Fruit fly (Drosophila melanogaster) whole organism, embryonic: ENCODE results near the gene crm.
A peak's percentile ranks its signal among the peaks of the same experiment; 100 is the strongest.

ENCODE experiments used
- Asciz ChIP-seq: fragments of 200-800 bp; sonication (Bioruptor generic); optimal IDR thresholded peaks from 2 replicates; lab custom pipeline; 2017; ENCODE audit warnings: missing biosample characterization, mild to moderate bottlenecking, missing genetic modification characterization, missing genetic modification reagents
- Atf3 ChIP-seq: fragments of 200-800 bp; sonication (Bioruptor generic); optimal IDR thresholded peaks from 3 replicates; lab custom pipeline; 2016; ENCODE audit warnings: missing biosample characterization, missing genetic modification characterization
- BEAF-32 ChIP-seq: fragments of 200-800 bp; sonication (Bioruptor generic); optimal IDR thresholded peaks from 3 replicates; lab custom pipeline; 2017; ENCODE audit warnings: missing biosample characterization, missing genetic modification characterization, mild to moderate bottlenecking, moderate library complexity, missing genetic modification reagents
- BtbVII ChIP-seq: fragments of 200-800 bp; sonication (Bioruptor generic); optimal IDR thresholded peaks from 3 replicates; lab custom pipeline; 2017; ENCODE audit warnings: missing biosample characterization, mild to moderate bottlenecking, missing genetic modification characterization
- CG11093 ChIP-seq: fragments of 200-800 bp; sonication (Bioruptor generic); IDR thresholded peaks from 3 replicates; pipeline ENCODE4 v1.3.6; 2022; ENCODE audit warnings: missing biosample characterization, missing genetic modification characterization
- CG11696 ChIP-seq: fragments of 200-800 bp; sonication (Bioruptor generic); IDR thresholded peaks from 2 replicates; pipeline ENCODE4 v1.3.6; 2022; ENCODE audit warnings: missing biosample characterization, missing genetic modification characterization
- CG12236 ChIP-seq: fragments of 200-800 bp; sonication (Bioruptor generic); optimal IDR thresholded peaks from 2 replicates; lab custom pipeline; 2016; ENCODE audit warnings: missing biosample characterization, missing genetic modification characterization
- CG14667 ChIP-seq: fragments of 200-800 bp; sonication (Bioruptor generic); IDR thresholded peaks from 2 replicates; pipeline ENCODE4 v1.3.6; 2022; ENCODE audit warnings: missing biosample characterization, missing genetic modification characterization
- CG15269 ChIP-seq: fragments of 200-800 bp; sonication (Bioruptor generic); optimal IDR thresholded peaks from 2 replicates; lab custom pipeline; 2018; ENCODE audit warnings: missing biosample characterization, mild to moderate bottlenecking, missing genetic modification characterization, moderate library complexity
- CG15601 ChIP-seq: fragments of 200-800 bp; sonication (Bioruptor generic); optimal IDR thresholded peaks from 3 replicates; lab custom pipeline; 2019; ENCODE audit warnings: missing biosample characterization, mild to moderate bottlenecking, missing genetic modification characterization, moderate library complexity
- CG17385 ChIP-seq: fragments of 200-800 bp; sonication (Bioruptor generic); optimal IDR thresholded peaks from 3 replicates; lab custom pipeline; 2018; ENCODE audit warnings: missing biosample characterization, mild to moderate bottlenecking, missing genetic modification characterization
- CG17568 ChIP-seq: fragments of 200-800 bp; sonication (Bioruptor generic); optimal IDR thresholded peaks from 2 replicates; lab custom pipeline; 2018; ENCODE audit warnings: missing biosample characterization, mild to moderate bottlenecking, missing genetic modification characterization, moderate library complexity
- CG2712 ChIP-seq: fragments of 200-800 bp; optimal IDR thresholded peaks from 3 replicates; lab custom pipeline; 2019; ENCODE audit warnings: missing biosample characterization, mild to moderate bottlenecking, missing genetic modification characterization, moderate library complexity
- CG2889 ChIP-seq: fragments of 200-800 bp; sonication (Bioruptor generic); IDR thresholded peaks from 3 replicates; pipeline ENCODE4 v1.3.6; 2022; ENCODE audit warnings: missing biosample characterization, missing genetic modification characterization
- CG31365 ChIP-seq: fragments of 200-800 bp; sonication (Bioruptor generic); optimal IDR thresholded peaks from 2 replicates; lab custom pipeline; 2018; ENCODE audit warnings: missing biosample characterization, mild to moderate bottlenecking, missing genetic modification characterization
- CG32767 ChIP-seq: fragments of 200-800 bp; sonication (Bioruptor generic); IDR thresholded peaks from 2 replicates; pipeline ENCODE4 v1.3.6; 2022; ENCODE audit warnings: missing biosample characterization, missing genetic modification characterization
- CG3726 ChIP-seq: fragments of 200-800 bp; sonication (Bioruptor generic); IDR thresholded peaks from 3 replicates; pipeline ENCODE4, ENCODE4 v1.3.6; 2022; ENCODE audit warnings: missing biosample characterization, missing genetic modification characterization
- CG4328 ChIP-seq: fragments of 200-800 bp; sonication (Bioruptor generic); optimal IDR thresholded peaks from 3 replicates; lab custom pipeline; 2017; ENCODE audit warnings: missing biosample characterization, missing genetic modification reagents, missing genetic modification characterization
- CG4617 ChIP-seq: fragments of 200-800 bp; sonication (Bioruptor generic); optimal IDR thresholded peaks from 3 replicates; lab custom pipeline; 2016; ENCODE audit warnings: missing biosample characterization, missing genetic modification characterization, borderline replicate concordance
- CG6791 ChIP-seq: fragments of 200-800 bp; sonication (Bioruptor generic); IDR thresholded peaks from 3 replicates; pipeline ENCODE4 v1.3.6; 2022; ENCODE audit warnings: missing biosample characterization, missing genetic modification characterization; ENCODE audit not compliant: partially characterized antibody
- CG7556 ChIP-seq: fragments of 200-800 bp; sonication (Bioruptor generic); optimal IDR thresholded peaks from 2 replicates; lab custom pipeline; 2017; ENCODE audit warnings: missing biosample characterization, mild to moderate bottlenecking, missing genetic modification characterization
- CG8924 ChIP-seq: fragments of 200-800 bp; optimal IDR thresholded peaks from 3 replicates; lab custom pipeline; 2019; ENCODE audit warnings: missing biosample characterization, mild to moderate bottlenecking, missing genetic modification characterization, moderate library complexity
- Chrac-16 ChIP-seq: fragments of 200-800 bp; sonication (Bioruptor generic); optimal IDR thresholded peaks from 3 replicates; lab custom pipeline; 2016; ENCODE audit warnings: missing biosample characterization, missing genetic modification characterization
- CoRest ChIP-seq: fragments of 200-800 bp; sonication (Bioruptor generic); optimal IDR thresholded peaks from 3 replicates; lab custom pipeline; 2018; ENCODE audit warnings: missing biosample characterization, mild to moderate bottlenecking, missing genetic modification characterization, moderate library complexity
- Ets97D ChIP-seq: fragments of 200-800 bp; sonication (Bioruptor generic); optimal IDR thresholded peaks from 3 replicates; lab custom pipeline; 2016; ENCODE audit warnings: missing biosample characterization, missing genetic modification characterization
- H2.0 ChIP-seq: fragments of 200-800 bp; sonication (Bioruptor generic); IDR thresholded peaks from 2 replicates; pipeline ENCODE4 v1.3.6; 2022; ENCODE audit warnings: missing biosample characterization, missing genetic modification characterization
- HLHmδ ChIP-seq: fragments of 200-800 bp; sonication (Bioruptor generic); optimal IDR thresholded peaks from 2 replicates; lab custom pipeline; 2018; ENCODE audit warnings: missing biosample characterization, mild to moderate bottlenecking, missing genetic modification characterization, moderate library complexity
- Max ChIP-seq: fragments of 200-800 bp; sonication (Bioruptor generic); optimal IDR thresholded peaks from 2 replicates; lab custom pipeline; 2016; ENCODE audit warnings: missing biosample characterization, mild to moderate bottlenecking, missing genetic modification characterization
- Mrtf ChIP-seq: fragments of 200-800 bp; sonication (Bioruptor generic); IDR thresholded peaks from 3 replicates; pipeline ENCODE4 v1.3.6; 2022; ENCODE audit warnings: missing biosample characterization, missing genetic modification characterization
- Nf-YA ChIP-seq: fragments of 200-800 bp; sonication (Bioruptor generic); IDR thresholded peaks from 2 replicates; pipeline ENCODE4 v1.3.6; 2022; ENCODE audit warnings: missing biosample characterization, missing genetic modification characterization
- Sry-δ ChIP-seq: fragments of 200-800 bp; sonication (Bioruptor generic); optimal IDR thresholded peaks from 2 replicates; lab custom pipeline; 2016; ENCODE audit warnings: missing biosample characterization, missing genetic modification characterization
- Vsx1 ChIP-seq: fragments of 200-800 bp; sonication (Bioruptor generic); optimal IDR thresholded peaks from 2 replicates; lab custom pipeline; 2017; ENCODE audit warnings: missing biosample characterization, mild to moderate bottlenecking, missing genetic modification characterization, missing genetic modification reagents
- cato ChIP-seq: fragments of 200-800 bp; sonication (Bioruptor generic); optimal IDR thresholded peaks from 2 replicates; lab custom pipeline; 2016; ENCODE audit warnings: missing biosample characterization, missing genetic modification characterization, borderline replicate concordance
- crp ChIP-seq, 2 experiments: fragments of 200-800 bp; sonication (Bioruptor generic); optimal IDR thresholded peaks; 2 replicates in 1 of 2; 3 replicates in 1 of 2; lab custom pipeline; 2017; ENCODE audit warnings: missing biosample characterization in 2 of 2, missing genetic modification characterization in 2 of 2, mild to moderate bottlenecking in 1 of 2, moderate library complexity in 1 of 2
- grn ChIP-seq: fragments of 200-800 bp; sonication (Bioruptor generic); optimal IDR thresholded peaks from 3 replicates; lab custom pipeline; 2017; ENCODE audit warnings: missing biosample characterization, missing genetic modification characterization
- gsb-n ChIP-seq: fragments of 200-800 bp; sonication (Bioruptor generic); optimal IDR thresholded peaks from 3 replicates; lab custom pipeline; 2018; ENCODE audit warnings: missing biosample characterization, mild to moderate bottlenecking, missing genetic modification characterization
- hth ChIP-seq: fragments of >200 bp; optimal IDR thresholded peaks from 2 replicates; lab custom pipeline; 2017; ENCODE audit warnings: inconsistent platforms
- jigr1 ChIP-seq: fragments of 200-800 bp; sonication (Bioruptor generic); IDR thresholded peaks from 3 replicates; pipeline ENCODE4 v1.3.6; 2022; ENCODE audit warnings: missing biosample characterization, missing genetic modification characterization
- nerfin-2 ChIP-seq: fragments of 200-800 bp; sonication (Bioruptor generic); IDR thresholded peaks from 2 replicates; pipeline ENCODE4 v1.3.6; 2022; ENCODE audit warnings: missing biosample characterization, missing genetic modification characterization; ENCODE audit not compliant: partially characterized antibody
- p53 ChIP-seq: fragments of 200-800 bp; sonication (Bioruptor generic); optimal IDR thresholded peaks from 2 replicates; lab custom pipeline; 2016; ENCODE audit warnings: missing biosample characterization, missing genetic modification characterization
- peb ChIP-seq: fragments of 200-800 bp; sonication (Bioruptor generic); IDR thresholded peaks from 2 replicates; pipeline ENCODE4 v1.3.6; 2022; ENCODE audit warnings: missing biosample characterization, missing genetic modification characterization
- ranshi ChIP-seq: fragments of 200-800 bp; sonication (Bioruptor generic); IDR thresholded peaks from 2 replicates; pipeline ENCODE4 v1.3.6; 2022; ENCODE audit warnings: missing biosample characterization, missing genetic modification characterization
- repo ChIP-seq: fragments of 200-800 bp; sonication (Bioruptor generic); optimal IDR thresholded peaks from 2 replicates; lab custom pipeline; 2016; ENCODE audit warnings: missing biosample characterization, missing genetic modification characterization
- salm ChIP-seq: fragments of 200-800 bp; sonication (Bioruptor generic); optimal IDR thresholded peaks from 2 replicates; lab custom pipeline; 2018; ENCODE audit warnings: missing biosample characterization, mild to moderate bottlenecking, missing genetic modification characterization
- sisA ChIP-seq: fragments of 200-800 bp; sonication (Bioruptor generic); IDR thresholded peaks from 2 replicates; pipeline ENCODE4 v1.3.6; 2022; ENCODE audit warnings: missing biosample characterization, missing genetic modification characterization
- slbo ChIP-seq: fragments of 200-800 bp; sonication (Bioruptor generic); IDR thresholded peaks from 2 replicates; pipeline ENCODE4 v1.3.6; 2022; ENCODE audit warnings: missing biosample characterization, missing genetic modification characterization
- slou ChIP-seq: fragments of 200-800 bp; sonication (Bioruptor generic); optimal IDR thresholded peaks from 3 replicates; lab custom pipeline; 2016; ENCODE audit warnings: missing biosample characterization, missing genetic modification characterization
- so ChIP-seq: fragments of 200-800 bp; sonication (Bioruptor generic); IDR thresholded peaks from 3 replicates; pipeline ENCODE4 v1.3.6; 2022; ENCODE audit warnings: missing biosample characterization, missing genetic modification characterization
- sr ChIP-seq: fragments of 200-800 bp; sonication (Bioruptor generic); IDR thresholded peaks from 3 replicates; pipeline ENCODE4 v1.3.6; 2022; ENCODE audit warnings: missing biosample characterization, missing genetic modification characterization
- tap ChIP-seq: fragments of 200-800 bp; optimal IDR thresholded peaks from 3 replicates; lab custom pipeline; 2019; ENCODE audit warnings: missing biosample characterization, mild to moderate bottlenecking, missing genetic modification characterization, moderate library complexity
- zen ChIP-seq: fragments of 200-800 bp; sonication (Bioruptor generic); optimal IDR thresholded peaks from 3 replicates; lab custom pipeline; 2018; ENCODE audit warnings: missing biosample characterization, mild to moderate bottlenecking, missing genetic modification characterization, moderate library complexity

Gene crm

DNA sequence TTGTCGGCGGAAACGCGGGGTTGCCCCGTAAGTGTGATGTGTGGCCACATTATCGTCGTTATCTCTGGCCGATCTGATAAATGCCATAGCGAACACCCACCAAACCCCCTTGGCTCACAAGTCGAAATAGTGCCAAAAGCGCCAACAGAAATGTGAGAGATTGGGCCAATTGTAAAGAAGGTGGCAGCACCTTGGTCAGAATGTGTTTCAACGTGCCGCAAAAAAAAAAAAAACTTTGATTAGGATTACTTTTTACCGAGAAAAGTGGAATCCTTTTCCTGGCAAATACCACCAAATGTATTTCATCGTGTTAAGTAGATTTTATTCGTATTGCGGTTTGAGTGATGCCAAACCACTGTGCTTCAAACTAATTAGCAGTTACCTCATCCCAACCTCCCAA lies 4.4 kb upstream of the crm start (continued):
- peak; percentile 76 for TF ChIP-seq CG14667
- TF ChIP-seq Chrac-16 (GFP tag; lab: Kevin White, UChicago): peak; percentile 64
- TF ChIP-seq sr (GFP tag; lab: Robert Waterston, UW): peak; percentile 74; the same call in 2 of the 3 replicates
- peak; percentile 62 for TF ChIP-seq repo (GFP tag; lab: Kevin White, UChicago)
- TF ChIP-seq Max: peak; percentile 56
- TF ChIP-seq CG7556 (GFP tag; lab: Kevin White, UChicago): peak; percentile 59
- TF ChIP-seq nerfin-2 (GFP tag; lab: Robert Waterston, UW): no peak
- TF ChIP-seq CG3726 (GFP tag; lab: Robert Waterston, UW): peak; percentile 83
- peak; percentile 80 for TF ChIP-seq sisA (GFP tag; lab: Robert Waterston, UW)
- peak; percentile 70 for TF ChIP-seq Nf-YA (GFP tag; lab: Robert Waterston, UW)
- peak; percentile 52 for TF ChIP-seq Ets97D (GFP tag; lab: Kevin White, UChicago)
- peak; percentile 85 for TF ChIP-seq BtbVII (GFP tag; lab: Kevin White, UChicago)
- TF ChIP-seq H2.0 (GFP tag; lab: Robert Waterston, UW): peak; percentile 86
- TF ChIP-seq Sry-δ (GFP tag; lab: Kevin White, UChicago): peak; percentile 43
- TF ChIP-seq CG15601 (tag; lab: Kevin White, UChicago): no peak
- peak; percentile 47 for TF ChIP-seq Asciz
- TF ChIP-seq tap (tag; lab: Kevin White, UChicago): no peak
- TF ChIP-seq CG11093 (GFP tag; lab: Robert Waterston, UW): peak; percentile 77; the same call in 2 of the 3 replicates
- TF ChIP-seq Mrtf: peak; percentile 85
- TF ChIP-seq jigr1 (GFP tag; lab: Robert Waterston, UW): peak; percentile 78; the same call in 2 of the 3 replicates
- TF ChIP-seq slou: peak; percentile 44
- TF ChIP-seq Atf3 (GFP tag; lab: Kevin White, UChicago): peak; percentile 47
- peak; percentile 90 for TF ChIP-seq CG15269 (tag; lab: Kevin White, UChicago)
- TF ChIP-seq gsb-n (tag; lab: Kevin White, UChicago): no peak
- TF ChIP-seq zen (tag; lab: Kevin White, UChicago): peak; percentile 19
- TF ChIP-seq cato: no peak
- TF ChIP-seq crp (GFP tag; optimal IDR thresholded peaks at IDR 0.05; lab: Kevin White, UChicago): peak in 1 of 2 experiments; percentile 14
- TF ChIP-seq HLHmδ: no peak
- peak; percentile 87 for TF ChIP-seq CG2889
- TF ChIP-seq CG17385 (GFP tag; lab: Kevin White, UChicago): peak; percentile 81
- TF ChIP-seq CG4328 (GFP tag; lab: Kevin White, UChicago): no peak
- peak; percentile 67 for TF ChIP-seq peb (GFP tag; lab: Robert Waterston, UW)
- TF ChIP-seq salm (tag; lab: Kevin White, UChicago): peak; percentile 4
- TF ChIP-seq BEAF-32: no peak
- TF ChIP-seq grn (GFP tag; lab: Kevin White, UChicago): peak; percentile 78
- TF ChIP-seq slbo: peak; percentile 96
- TF ChIP-seq p53 (GFP tag; lab: Kevin White, UChicago): no peak
- TF ChIP-seq CG8924: peak; percentile 52
- TF ChIP-seq CoRest (tag; lab: Kevin White, UChicago): peak; percentile 74
- no peak for TF ChIP-seq hth (lab: Kevin White, UChicago)
- TF ChIP-seq CG12236: peak; percentile 20
- TF ChIP-seq CG2712 (tag; lab: Kevin White, UChicago): peak; percentile 32
- peak; percentile 85 for TF ChIP-seq so
- peak; percentile 59 for TF ChIP-seq CG17568 (GFP tag; lab: Kevin White, UChicago)
- TF ChIP-seq CG6791: 0 out of 3 replicates have a peak, but pooled peaks have one; percentile 19
- peak; percentile 86 for TF ChIP-seq Vsx1 (GFP tag; lab: Kevin White, UChicago)
- TF ChIP-seq CG31365: no peak
- peak; percentile 84 for TF ChIP-seq ranshi (GFP tag; lab: Robert Waterston, UW)
- TF ChIP-seq CG11696: peak; percentile 76
- peak; percentile 77 for TF ChIP-seq CG32767
- TF ChIP-seq CG4617: peak; percentile 28
